Comparison of ENCODE assay signal across 1 fruit fly cellular context in the genomic region with DNA sequence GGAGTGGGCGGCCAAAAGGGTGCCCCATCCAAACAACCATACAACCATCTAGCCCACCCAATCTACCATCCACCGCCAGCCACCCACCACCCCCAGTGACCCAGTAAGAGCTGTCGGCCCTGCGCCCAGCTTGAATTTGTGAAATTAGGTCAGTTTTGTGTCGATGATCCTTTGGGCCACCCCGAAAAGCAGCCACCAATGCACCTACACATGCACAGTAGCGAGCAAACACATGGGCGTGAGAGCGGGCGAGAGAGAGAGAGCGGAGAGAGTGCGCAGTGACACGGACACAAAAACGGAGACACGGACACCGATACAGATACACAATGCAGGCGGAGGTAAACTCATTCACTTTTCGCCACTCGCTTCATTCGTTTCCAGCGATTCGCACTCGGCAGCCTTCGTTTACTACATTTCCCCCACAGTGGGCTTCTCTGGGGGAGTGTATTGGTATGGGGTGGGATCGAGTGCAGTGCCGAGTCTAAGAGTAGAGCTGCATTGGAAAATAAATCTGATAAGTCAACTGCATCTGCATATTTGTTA.
TF ChIP-seq lines count a peak whose summit lies in the region.

No protein-coding gene starts in this region.

TF ChIP-seq in whole organism, embryonic, 481 proteins besides CTCF, POLR2A, EP300 and RAD21 (continued from another document):
- peak; percentile 52 for TF ChIP-seq cg (GFP tag; optimal IDR thresholded peaks at IDR 0.05; lab: Kevin White, UChicago)
- TF ChIP-seq CG7556 (GFP tag; optimal IDR thresholded peaks at IDR 0.05; lab: Kevin White, UChicago) = no peak
- 0 out of 2 replicates have a peak, but pooled peaks have one; percentile 19 for TF ChIP-seq unc-4 (GFP tag; IDR thresholded peaks at IDR 0.05; lab: Robert Waterston, UW; ENCODE audit: partially characterized antibody)
- no peak for TF ChIP-seq CG3995 (GFP tag; optimal IDR thresholded peaks at IDR 0.05; lab: Kevin White, UChicago)
- TF ChIP-seq CG17568 (GFP tag; optimal IDR thresholded peaks at IDR 0.05; lab: Kevin White, UChicago) = no peak
- TF ChIP-seq CG3163 (GFP tag; optimal IDR thresholded peaks at IDR 0.05; lab: Kevin White, UChicago) = no peak
- peak; percentile 84 for TF ChIP-seq ewg (GFP tag; optimal IDR thresholded peaks at IDR 0.05; lab: Kevin White, UChicago)
- no peak for TF ChIP-seq TFAM (GFP tag; optimal IDR thresholded peaks at IDR 0.05; lab: Kevin White, UChicago)
- no peak for TF ChIP-seq CG30431 (GFP tag; optimal IDR thresholded peaks at IDR 0.05; lab: Kevin White, UChicago)
- peak; percentile 73 for TF ChIP-seq Trl (optimal IDR thresholded peaks at IDR 0.05; lab: Kevin White, UChicago)
- no peak for TF ChIP-seq Trl (GFP tag; optimal IDR thresholded peaks at IDR 0.05; lab: Kevin White, UChicago)
- no peak for TF ChIP-seq CG10979 (tag; optimal IDR thresholded peaks at IDR 0.05; lab: Kevin White, UChicago)
- TF ChIP-seq Sox102F (GFP tag; optimal IDR thresholded peaks at IDR 0.05; lab: Kevin White, UChicago) = no peak
- no peak for TF ChIP-seq Spps (tag; optimal IDR thresholded peaks at IDR 0.05; lab: Kevin White, UChicago)
- TF ChIP-seq Ets65A (GFP tag; lab: Kevin White, UChicago) = no peak
- 0 out of 2 replicates have a peak, but pooled peaks have one; percentile 24 for TF ChIP-seq crol (GFP tag; IDR thresholded peaks at IDR 0.05; lab: Robert Waterston, UW)
